Fruit fly (Drosophila melanogaster) whole organism, embryonic: ENCODE data around the gene Dyrk2.
A peak's percentile ranks its signal among the peaks of the same experiment; 100 is the strongest.

ENCODE experiments used
- ATbp ChIP-seq: fragments of 200-800 bp; sonication (Bioruptor generic); optimal IDR thresholded peaks from 2 replicates; lab custom pipeline; 2017; ENCODE audit warnings: missing biosample characterization, mild to moderate bottlenecking, missing genetic modification characterization, missing genetic modification reagents
- Adf1 ChIP-seq: fragments of 200-800 bp; sonication (Bioruptor generic); IDR thresholded peaks from 2 replicates; pipeline ENCODE4 v1.3.6; 2022; ENCODE audit warnings: missing biosample characterization, missing genetic modification characterization
- Blimp-1 ChIP-seq: fragments of 200-800 bp; sonication (Bioruptor generic); optimal IDR thresholded peaks from 3 replicates; lab custom pipeline; 2018; ENCODE audit warnings: missing biosample characterization, missing genetic modification characterization, mild to moderate bottlenecking, moderate library complexity, missing genetic modification reagents
- CG10267 ChIP-seq: fragments of 200-800 bp; sonication (Bioruptor generic); optimal IDR thresholded peaks from 2 replicates; lab custom pipeline; 2018; ENCODE audit warnings: missing biosample characterization, mild to moderate bottlenecking, missing genetic modification characterization, moderate library complexity
- CG10979 ChIP-seq: fragments of 200-800 bp; sonication (Bioruptor generic); optimal IDR thresholded peaks from 2 replicates; lab custom pipeline; 2018; ENCODE audit warnings: missing biosample characterization, mild to moderate bottlenecking, missing genetic modification characterization, moderate library complexity
- CG11504 ChIP-seq: fragments of 200-800 bp; sonication (Bioruptor generic); optimal IDR thresholded peaks from 3 replicates; lab custom pipeline; 2019; ENCODE audit warnings: missing biosample characterization, mild to moderate bottlenecking, missing genetic modification characterization, moderate library complexity
- CG12104 ChIP-seq: fragments of 200-800 bp; sonication (Bioruptor generic); optimal IDR thresholded peaks from 3 replicates; lab custom pipeline; 2016; ENCODE audit warnings: missing biosample characterization, missing genetic modification characterization
- CG12219 ChIP-seq: fragments of 200-800 bp; sonication (Bioruptor generic); optimal IDR thresholded peaks from 3 replicates; lab custom pipeline; 2018; ENCODE audit warnings: missing biosample characterization, mild to moderate bottlenecking, missing genetic modification characterization
- CG13424 ChIP-seq: fragments of 200-800 bp; sonication (Bioruptor generic); optimal IDR thresholded peaks from 2 replicates; lab custom pipeline; 2019; ENCODE audit warnings: missing biosample characterization, mild to moderate bottlenecking, missing genetic modification characterization, moderate library complexity
- CG15514 ChIP-seq: fragments of 200-800 bp; sonication (Bioruptor generic); optimal IDR thresholded peaks from 3 replicates; lab custom pipeline; 2017; ENCODE audit warnings: missing biosample characterization, missing genetic modification characterization, mild to moderate bottlenecking, moderate library complexity, missing genetic modification reagents
- CG15601 ChIP-seq: fragments of 200-800 bp; sonication (Bioruptor generic); optimal IDR thresholded peaks from 3 replicates; lab custom pipeline; 2019; ENCODE audit warnings: missing biosample characterization, mild to moderate bottlenecking, missing genetic modification characterization, moderate library complexity
- CG1602 ChIP-seq: fragments of 200-800 bp; sonication (Bioruptor generic); optimal IDR thresholded peaks from 3 replicates; lab custom pipeline; 2016; ENCODE audit warnings: missing biosample characterization, missing genetic modification characterization
- CG17385 ChIP-seq: fragments of 200-800 bp; sonication (Bioruptor generic); optimal IDR thresholded peaks from 3 replicates; lab custom pipeline; 2018; ENCODE audit warnings: missing biosample characterization, mild to moderate bottlenecking, missing genetic modification characterization
- CG2202 ChIP-seq: fragments of 200-800 bp; sonication (Bioruptor generic); optimal IDR thresholded peaks from 2 replicates; lab custom pipeline; 2018; ENCODE audit warnings: missing biosample characterization, mild to moderate bottlenecking, missing genetic modification characterization
- CG2678 ChIP-seq: fragments of 200-800 bp; sonication (Bioruptor generic); optimal IDR thresholded peaks from 3 replicates; lab custom pipeline; 2019; ENCODE audit warnings: missing biosample characterization, mild to moderate bottlenecking, missing genetic modification characterization, moderate library complexity
- CG2875 ChIP-seq: fragments of 200-800 bp; sonication (Bioruptor generic); optimal IDR thresholded peaks from 2 replicates; lab custom pipeline; 2017; ENCODE audit warnings: missing biosample characterization, mild to moderate bottlenecking, missing genetic modification characterization, missing genetic modification reagents
- CG3407 ChIP-seq: fragments of 200-800 bp; sonication (Bioruptor generic); optimal IDR thresholded peaks from 2 replicates; lab custom pipeline; 2018; ENCODE audit warnings: missing biosample characterization, mild to moderate bottlenecking, missing genetic modification characterization
- CG42726 ChIP-seq: fragments of 200-800 bp; sonication (Bioruptor generic); IDR thresholded peaks from 2 replicates; pipeline ENCODE4 v1.3.6; 2022; ENCODE audit warnings: missing biosample characterization, missing genetic modification characterization; ENCODE audit not compliant: partially characterized antibody
- CG4328 ChIP-seq: fragments of 200-800 bp; sonication (Bioruptor generic); optimal IDR thresholded peaks from 3 replicates; lab custom pipeline; 2017; ENCODE audit warnings: missing biosample characterization, missing genetic modification reagents, missing genetic modification characterization
- CG4360 ChIP-seq: fragments of 200-800 bp; sonication (Bioruptor generic); IDR thresholded peaks from 2 replicates; pipeline ENCODE4 v1.3.6; 2022; ENCODE audit warnings: missing biosample characterization, missing genetic modification characterization
- CG6813 ChIP-seq: fragments of 200-800 bp; sonication (Bioruptor generic); optimal IDR thresholded peaks from 2 replicates; lab custom pipeline; 2017; ENCODE audit warnings: missing biosample characterization, missing genetic modification characterization, mild to moderate bottlenecking, moderate library complexity, missing genetic modification reagents
- CG8388 ChIP-seq: fragments of 200-800 bp; sonication (Bioruptor generic); optimal IDR thresholded peaks from 2 replicates; lab custom pipeline; 2019; ENCODE audit warnings: missing biosample characterization, mild to moderate bottlenecking, missing genetic modification characterization, moderate library complexity
- D ChIP-seq, 2 experiments: fragments of 200-800 bp in 1 of 2; fragments of >200 bp in 1 of 2; sonication (Bioruptor generic) in 1 of 2; optimal IDR thresholded peaks; 2 replicates in 1 of 2; 3 replicates in 1 of 2; lab custom pipeline; 2017; ENCODE audit warnings: mild to moderate bottlenecking in 1 of 2, missing biosample characterization in 1 of 2, missing genetic modification characterization in 1 of 2, missing genetic modification reagents in 1 of 2
- Drgx ChIP-seq: fragments of 200-800 bp; sonication (Bioruptor generic); IDR thresholded peaks from 2 replicates; pipeline ENCODE4 v1.3.6; 2022; ENCODE audit warnings: missing biosample characterization, missing genetic modification characterization
- HLH54F ChIP-seq: fragments of 200-800 bp; sonication (Bioruptor generic); optimal IDR thresholded peaks from 3 replicates; lab custom pipeline; 2016; ENCODE audit warnings: missing biosample characterization, missing genetic modification characterization
- Hr3 ChIP-seq: fragments of 200-800 bp; sonication (Bioruptor generic); optimal IDR thresholded peaks from 3 replicates; lab custom pipeline; 2016; ENCODE audit warnings: missing biosample characterization, missing genetic modification characterization
- Kr ChIP-seq: fragments of 200-800 bp; sonication (Bioruptor generic); optimal IDR thresholded peaks from 2 replicates; lab custom pipeline; 2017; ENCODE audit warnings: missing biosample characterization, mild to moderate bottlenecking, missing genetic modification characterization
- Opbp ChIP-seq: fragments of 200-800 bp; sonication (Bioruptor generic); IDR thresholded peaks from 3 replicates; pipeline ENCODE4 v1.3.6; 2022; ENCODE audit warnings: missing biosample characterization, missing genetic modification characterization; ENCODE audit not compliant: partially characterized antibody
- PHDP ChIP-seq: fragments of 200-800 bp; sonication (Bioruptor generic); optimal IDR thresholded peaks from 3 replicates; lab custom pipeline; 2018; ENCODE audit warnings: missing biosample characterization, mild to moderate bottlenecking, missing genetic modification characterization, moderate library complexity
- Poxn ChIP-seq: fragments of 200-800 bp; sonication (Bioruptor generic); IDR thresholded peaks from 2 replicates; pipeline ENCODE4 v1.3.6; 2022; ENCODE audit warnings: missing biosample characterization, missing genetic modification characterization
- Spps ChIP-seq: fragments of 200-800 bp; sonication (Bioruptor generic); optimal IDR thresholded peaks from 2 replicates; lab custom pipeline; 2018; ENCODE audit warnings: missing biosample characterization, mild to moderate bottlenecking, missing genetic modification characterization
- Xbp1 ChIP-seq: fragments of 200-800 bp; sonication (Bioruptor generic); optimal IDR thresholded peaks from 3 replicates; lab custom pipeline; 2016; ENCODE audit warnings: missing biosample characterization, mild to moderate bottlenecking, missing genetic modification characterization
- ara ChIP-seq: fragments of 200-800 bp; sonication (Bioruptor generic); IDR thresholded peaks from 2 replicates; pipeline ENCODE4 v1.3.6; 2022; ENCODE audit warnings: missing biosample characterization, missing genetic modification characterization
- az2 ChIP-seq: fragments of 200-800 bp; sonication (Bioruptor generic); optimal IDR thresholded peaks from 3 replicates; lab custom pipeline; 2016; ENCODE audit warnings: missing biosample characterization, missing genetic modification characterization
- cad ChIP-seq: fragments of >200 bp; optimal IDR thresholded peaks from 2 replicates; lab custom pipeline; 2017; ENCODE audit warnings: missing biosample characterization, missing genetic modification characterization
- fd96Cb ChIP-seq: fragments of 200-800 bp; sonication (Bioruptor generic); optimal IDR thresholded peaks from 2 replicates; lab custom pipeline; 2018; ENCODE audit warnings: missing biosample characterization, mild to moderate bottlenecking, missing genetic modification characterization, moderate library complexity
- gem ChIP-seq: fragments of 200-800 bp; sonication (Bioruptor generic); optimal IDR thresholded peaks from 2 replicates; lab custom pipeline; 2019; ENCODE audit warnings: missing biosample characterization, mild to moderate bottlenecking, missing genetic modification characterization, moderate library complexity
- gsb-n ChIP-seq: fragments of 200-800 bp; sonication (Bioruptor generic); optimal IDR thresholded peaks from 3 replicates; lab custom pipeline; 2018; ENCODE audit warnings: missing biosample characterization, mild to moderate bottlenecking, missing genetic modification characterization
- kah ChIP-seq: fragments of 200-800 bp; sonication (Bioruptor generic); optimal IDR thresholded peaks from 2 replicates; lab custom pipeline; 2018; ENCODE audit warnings: missing biosample characterization, mild to moderate bottlenecking, missing genetic modification characterization
- lab ChIP-seq: fragments of 200-800 bp; sonication (Bioruptor generic); optimal IDR thresholded peaks from 3 replicates; lab custom pipeline; 2017; ENCODE audit warnings: missing biosample characterization, missing genetic modification characterization, mild to moderate bottlenecking, moderate library complexity, missing genetic modification reagents
- nom ChIP-seq: fragments of 200-800 bp; sonication (Bioruptor generic); optimal IDR thresholded peaks from 2 replicates; lab custom pipeline; 2017; ENCODE audit warnings: missing biosample characterization, missing genetic modification characterization, mild to moderate bottlenecking, moderate library complexity, missing genetic modification reagents
- peb ChIP-seq: fragments of 200-800 bp; sonication (Bioruptor generic); IDR thresholded peaks from 2 replicates; pipeline ENCODE4 v1.3.6; 2022; ENCODE audit warnings: missing biosample characterization, missing genetic modification characterization
- schlank ChIP-seq: fragments of 200-800 bp; sonication (Bioruptor generic); optimal IDR thresholded peaks from 2 replicates; lab custom pipeline; 2018; ENCODE audit warnings: missing biosample characterization, mild to moderate bottlenecking, missing genetic modification characterization
- so ChIP-seq: fragments of 200-800 bp; sonication (Bioruptor generic); IDR thresholded peaks from 3 replicates; pipeline ENCODE4 v1.3.6; 2022; ENCODE audit warnings: missing biosample characterization, missing genetic modification characterization
- sug ChIP-seq: fragments of 200-800 bp; optimal IDR thresholded peaks from 2 replicates; lab custom pipeline; 2019; ENCODE audit warnings: missing biosample characterization, mild to moderate bottlenecking, missing genetic modification characterization, moderate library complexity
- tgo ChIP-seq: fragments of 200-800 bp; sonication (Bioruptor generic); IDR thresholded peaks from 3 replicates; pipeline ENCODE4 v1.3.6; 2022; ENCODE audit warnings: missing biosample characterization, missing genetic modification characterization
- ttk ChIP-seq: fragments of 200-800 bp; sonication (Bioruptor generic); IDR thresholded peaks from 2 replicates; pipeline ENCODE4 v2.1.2; 2022; ENCODE audit warnings: missing biosample characterization, missing genetic modification characterization
- vfl ChIP-seq: fragments of 200-800 bp; sonication (Bioruptor generic); optimal IDR thresholded peaks from 2 replicates; lab custom pipeline; 2016; ENCODE audit warnings: missing biosample characterization, missing genetic modification characterization

Dyrk2 gene

DNA sequence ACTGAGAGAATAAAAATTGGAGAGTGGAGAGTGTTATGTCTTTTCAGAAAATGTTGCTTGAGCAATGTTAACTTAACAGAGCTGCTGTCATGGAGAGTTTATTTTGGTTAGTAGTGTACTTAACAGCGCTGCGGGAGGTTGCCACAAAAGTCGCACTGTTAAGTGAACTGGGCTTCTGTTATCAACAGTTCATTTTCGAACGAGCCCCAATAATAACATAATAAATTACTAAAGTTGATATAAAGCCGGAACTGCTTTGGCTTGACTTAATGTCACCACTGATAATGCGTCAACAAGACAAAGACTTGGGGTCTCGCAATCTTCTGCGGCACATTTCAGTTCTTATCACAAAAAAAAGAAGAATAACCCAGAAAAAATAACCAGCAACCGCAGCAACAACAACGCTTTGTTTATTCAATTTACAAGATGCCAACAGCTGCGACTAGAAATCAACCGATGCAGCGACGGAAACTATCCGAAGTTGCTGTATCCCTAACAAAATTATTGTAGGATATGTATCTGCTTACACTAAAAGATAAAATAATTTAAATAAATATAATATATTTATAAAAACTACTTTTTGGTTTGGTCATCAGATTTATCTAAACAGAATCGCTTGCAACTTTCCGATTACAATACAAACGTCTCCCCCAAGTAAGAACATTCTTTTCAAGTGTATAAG is 842 bp upstream of the Dyrk2 start (continued):
- peak; percentile 23 for TF ChIP-seq CG2678 (tag; lab: Kevin White, UChicago)
- TF ChIP-seq CG17385 (GFP tag; lab: Kevin White, UChicago) = peak; percentile 3
- TF ChIP-seq tgo (GFP tag; lab: Robert Waterston, UW) = no peak
- TF ChIP-seq PHDP (tag; lab: Kevin White, UChicago) = peak; percentile 6
- peak; percentile 10 for TF ChIP-seq CG12104 (GFP tag; lab: Kevin White, UChicago)
- 0 out of 2 replicates have a peak, but pooled peaks have one; percentile 56 for TF ChIP-seq Drgx (GFP tag; lab: Robert Waterston, UW)
- no peak for TF ChIP-seq Adf1 (GFP tag; lab: Robert Waterston, UW)
- peak; percentile 12 for TF ChIP-seq Hr3 (GFP tag; lab: Kevin White, UChicago)
- TF ChIP-seq Spps (tag; lab: Kevin White, UChicago) = peak; percentile 50
- no peak for TF ChIP-seq cad
- peak; percentile 60 for TF ChIP-seq Blimp-1 (GFP tag; lab: Kevin White, UChicago)
- TF ChIP-seq ara (GFP tag; lab: Robert Waterston, UW) = no peak
- TF ChIP-seq Kr = no peak
- TF ChIP-seq CG11504 (tag; lab: Kevin White, UChicago) = no peak
- peak; percentile 31 for TF ChIP-seq CG2875
- TF ChIP-seq peb = no peak
- no peak for TF ChIP-seq CG1602 (GFP tag; lab: Kevin White, UChicago)
- TF ChIP-seq az2 (GFP tag; lab: Kevin White, UChicago) = peak; percentile 16
- no peak for TF ChIP-seq schlank (tag; lab: Kevin White, UChicago)
- no peak for TF ChIP-seq lab (GFP tag; lab: Kevin White, UChicago)
- no peak for TF ChIP-seq CG15514
- TF ChIP-seq Opbp (GFP tag; lab: Robert Waterston, UW) = no peak
- TF ChIP-seq CG6813 = peak; percentile 22
- peak; percentile 21 for TF ChIP-seq fd96Cb
- TF ChIP-seq CG4328 (GFP tag; lab: Kevin White, UChicago) = no peak
- no peak for TF ChIP-seq CG42726 (GFP tag; lab: Robert Waterston, UW)
- no peak for TF ChIP-seq vfl
- peak; percentile 4 for TF ChIP-seq CG13424 (tag; lab: Kevin White, UChicago)
- no peak for TF ChIP-seq Poxn (GFP tag; lab: Robert Waterston, UW)
- peak; percentile 40 for TF ChIP-seq CG2202 (tag; lab: Kevin White, UChicago)
- TF ChIP-seq ttk (GFP tag; lab: Robert Waterston, UW) = no peak
- TF ChIP-seq kah = no peak
- TF ChIP-seq ATbp = peak; percentile 38
- no peak for TF ChIP-seq D (optimal IDR thresholded peaks at IDR 0.05; lab: Kevin White, UChicago)
- TF ChIP-seq D (GFP tag; optimal IDR thresholded peaks at IDR 0.05; lab: Kevin White, UChicago) = peak; percentile 44
- peak; percentile 80 for TF ChIP-seq CG4360
- no peak for TF ChIP-seq nom (GFP tag; lab: Kevin White, UChicago)
- peak; percentile 52 for TF ChIP-seq CG15601 (tag; lab: Kevin White, UChicago)
- TF ChIP-seq Xbp1 (GFP tag; lab: Kevin White, UChicago) = no peak
- peak; percentile 51 for TF ChIP-seq CG10979 (tag; lab: Kevin White, UChicago)
- no peak for TF ChIP-seq CG12219
- peak; percentile 3 for TF ChIP-seq gsb-n
- peak; percentile 98 for TF ChIP-seq sug (tag; lab: Kevin White, UChicago)
- no peak for TF ChIP-seq HLH54F (GFP tag; lab: Kevin White, UChicago)
- TF ChIP-seq CG8388 (GFP tag; lab: Kevin White, UChicago) = peak; percentile 46
- TF ChIP-seq CG10267 (tag; lab: Kevin White, UChicago) = peak; percentile 14
- TF ChIP-seq so = 0 out of 3 replicates have a peak, but pooled peaks have one; percentile 55
- peak; percentile 59 for TF ChIP-seq CG3407 (GFP tag; lab: Kevin White, UChicago)
- TF ChIP-seq gem (tag; lab: Kevin White, UChicago) = peak; percentile 66
